Worm (Caenorhabditis elegans): ENCODE results near the gene F59A7.7.

DNA sequence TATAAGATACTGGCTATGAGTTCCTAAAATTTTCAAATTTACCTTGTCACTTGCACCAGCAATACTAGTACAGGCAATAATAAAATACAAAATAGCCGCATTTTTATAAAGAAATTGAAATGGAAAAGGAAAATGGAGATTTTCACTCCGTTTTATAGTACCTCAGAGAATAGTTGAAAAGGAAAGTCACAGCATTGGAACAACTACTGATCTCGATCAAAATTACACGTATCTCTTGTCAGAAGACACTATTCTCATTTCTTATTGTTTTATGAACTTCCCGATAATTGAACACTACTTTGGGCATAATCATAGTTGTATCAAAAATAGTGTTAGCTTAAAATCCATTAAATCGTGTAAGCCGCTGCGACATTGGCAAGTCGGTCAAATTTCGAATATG is 39.6 kb downstream of the F59A7.7 start, which contains the start of gene Y40B10A.11:
- no peak for TF ChIP-seq him-1 (tag; optimal IDR thresholded peaks at IDR 0.05)
- no peak for TF ChIP-seq W03F9.2 (tag; optimal IDR thresholded peaks at IDR 0.05)
